Worm (Caenorhabditis elegans) whole organism, L4/young adult: ENCODE data around the gene W01D2.6.
A peak's percentile ranks its signal among the peaks of the same experiment; 100 is the strongest.

Experiments
- W03F9.2 ChIP-seq: fragments of 150-350 bp; optimal IDR thresholded peaks from 2 replicates; lab custom pipeline; 2014; ENCODE audit warnings: missing biosample characterization, missing genetic modification characterization
- dao-5 ChIP-seq: sonication (generic microtip); optimal IDR thresholded peaks from 2 replicates; lab custom pipeline; 2016; ENCODE audit warnings: missing genotype, missing genetic modification characterization, moderate library complexity, missing compliant biosample characterization
- him-1 ChIP-seq: sonication (generic microtip); optimal IDR thresholded peaks from 2 replicates; lab custom pipeline; 2016; ENCODE audit warnings: missing genotype, missing genetic modification reagents, missing genetic modification characterization, missing compliant biosample characterization

The W01D2.6 gene

DNA sequence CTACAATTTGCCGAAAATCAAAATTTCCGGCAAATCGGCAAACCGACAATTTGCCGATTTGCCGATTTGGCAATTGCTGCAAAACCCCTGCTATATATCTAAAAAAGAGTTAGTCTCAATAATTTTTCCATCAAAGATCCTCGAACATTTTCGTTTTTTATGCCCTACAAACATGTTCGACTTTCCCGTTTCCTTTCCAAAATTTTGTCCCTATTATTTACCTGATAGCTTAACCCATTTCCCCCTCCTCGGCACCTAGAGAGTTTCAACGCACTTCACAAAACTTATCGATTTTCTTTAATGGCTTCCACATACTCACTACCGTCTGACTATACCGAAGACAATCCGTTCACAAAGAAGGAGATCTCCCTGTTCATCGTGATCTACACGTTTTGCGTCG is at the start of gene W01D2.6:
W01D2.6 (plus strand) TSS at position 301 of the 400 bp plus-strand sequence.
- no peak for TF ChIP-seq him-1 (tag; lab: Kevin White, UChicago)

DNA sequence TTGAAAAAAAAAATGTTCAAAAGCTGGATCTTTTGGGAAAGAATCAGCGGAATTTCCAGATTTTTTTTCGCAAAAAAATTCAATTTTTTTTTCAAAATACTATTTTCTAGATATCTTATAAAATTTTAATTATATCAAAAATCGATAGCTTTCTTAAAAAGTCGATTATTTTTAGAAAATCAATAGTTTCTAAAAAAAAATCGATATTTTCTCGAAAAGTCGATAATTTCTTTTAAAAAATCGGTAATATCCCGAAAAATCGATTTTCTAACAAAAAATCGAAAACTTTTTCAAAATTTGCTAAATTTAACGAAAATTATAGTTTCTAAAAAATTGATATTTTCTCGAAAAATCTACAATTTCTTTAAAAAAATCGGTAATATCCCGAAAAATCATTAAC is 40.0 kb upstream of the W01D2.6 start:
- TF ChIP-seq him-1 (tag; lab: Kevin White, UChicago) (no peak), dao-5 (tag; lab: Kevin White, UChicago) (no peak), W03F9.2 (tag; lab: Kevin White, UChicago) (no peak)

DNA sequence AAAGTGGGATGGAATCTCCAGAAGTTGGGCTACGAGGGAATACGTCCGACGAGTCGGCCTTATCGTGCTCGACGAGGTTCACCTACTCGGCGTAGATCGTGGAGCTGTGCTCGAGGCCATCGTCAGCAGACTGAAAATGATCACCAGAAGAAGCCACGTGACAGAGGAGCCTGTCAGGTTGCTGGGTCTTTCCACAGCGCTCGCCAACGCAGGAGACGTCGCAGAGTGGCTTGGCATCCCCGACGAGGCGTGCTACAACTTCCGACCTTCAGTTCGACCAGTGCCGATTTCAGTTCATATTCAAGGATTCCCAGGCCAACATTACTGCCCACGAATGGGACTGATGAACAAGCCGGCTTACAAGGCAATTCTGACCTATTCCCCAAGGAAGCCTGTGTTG is 37.7 kb upstream of the W01D2.6 start:
- TF ChIP-seq him-1 (tag; lab: Kevin White, UChicago) (no peak), dao-5 (tag; lab: Kevin White, UChicago) (no peak), W03F9.2 (tag; lab: Kevin White, UChicago) (no peak)

DNA sequence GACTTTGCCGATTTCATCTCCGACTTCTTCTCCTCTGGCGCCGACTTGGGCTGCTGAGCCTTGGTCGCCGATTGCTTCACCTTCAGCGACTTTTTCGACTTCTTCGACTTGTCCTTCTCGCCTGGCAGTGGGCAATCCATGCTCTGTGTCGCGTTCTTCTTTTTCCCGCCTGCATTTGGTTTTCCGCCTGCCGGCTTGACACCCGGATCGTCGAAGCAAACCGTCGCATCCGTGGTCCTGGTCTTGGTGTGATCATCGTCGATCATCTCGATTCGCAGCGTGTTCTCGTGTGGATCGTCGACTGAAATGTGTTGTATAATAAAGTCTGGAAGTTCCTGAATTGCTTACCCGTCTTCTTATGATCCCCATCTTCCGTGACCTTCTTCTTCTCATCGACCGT is 36.7 kb upstream of the W01D2.6 start:
- TF ChIP-seq dao-5 (tag; lab: Kevin White, UChicago) (no peak), him-1 (tag; lab: Kevin White, UChicago) (no peak)

DNA sequence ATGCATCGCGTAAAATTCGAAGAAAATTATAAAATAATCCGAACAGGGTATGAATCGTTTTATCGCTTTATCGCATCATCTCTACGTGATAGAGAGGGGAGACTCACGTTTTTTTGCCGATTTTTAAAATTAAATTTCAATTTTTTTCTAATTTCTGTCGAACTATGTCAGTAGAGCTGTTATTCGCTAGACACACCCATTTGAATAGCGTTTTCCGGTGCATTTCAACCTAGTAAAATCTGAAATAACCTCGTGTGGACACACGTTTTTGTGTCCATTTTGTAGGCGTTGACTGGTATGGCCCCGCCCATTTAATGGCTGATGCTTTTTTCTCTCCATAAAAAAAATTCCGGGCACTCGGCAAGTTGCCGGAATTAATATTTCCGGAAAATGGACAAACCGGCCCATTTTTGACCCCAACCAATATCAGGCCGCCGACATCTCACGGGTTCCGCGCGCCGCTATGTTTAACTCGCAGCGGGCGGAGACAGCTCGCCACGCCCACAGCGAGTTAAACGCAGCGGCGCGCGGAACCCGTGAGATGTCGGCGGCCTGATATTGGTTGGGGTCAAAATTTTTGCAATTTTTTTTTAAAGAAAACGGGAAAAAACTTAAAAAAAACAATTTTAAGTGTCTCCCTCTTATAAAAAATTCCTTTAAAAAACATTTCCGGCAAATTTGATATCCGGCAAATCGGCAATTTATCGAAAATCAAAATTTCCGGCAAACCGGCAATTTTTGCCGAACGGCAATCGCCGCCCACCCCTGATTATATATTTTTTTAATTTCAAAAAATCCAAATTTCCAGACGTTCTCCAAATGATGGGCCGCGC is 35.6 kb upstream of the W01D2.6 start, which contains the start of gene Y54E2A.7:
Y54E2A.7 (minus strand) TSS at position 51 of the 833 bp plus-strand sequence.
- TF ChIP-seq him-1 (tag; lab: Kevin White, UChicago) (no peak), dao-5 (tag; lab: Kevin White, UChicago) (no peak)

DNA sequence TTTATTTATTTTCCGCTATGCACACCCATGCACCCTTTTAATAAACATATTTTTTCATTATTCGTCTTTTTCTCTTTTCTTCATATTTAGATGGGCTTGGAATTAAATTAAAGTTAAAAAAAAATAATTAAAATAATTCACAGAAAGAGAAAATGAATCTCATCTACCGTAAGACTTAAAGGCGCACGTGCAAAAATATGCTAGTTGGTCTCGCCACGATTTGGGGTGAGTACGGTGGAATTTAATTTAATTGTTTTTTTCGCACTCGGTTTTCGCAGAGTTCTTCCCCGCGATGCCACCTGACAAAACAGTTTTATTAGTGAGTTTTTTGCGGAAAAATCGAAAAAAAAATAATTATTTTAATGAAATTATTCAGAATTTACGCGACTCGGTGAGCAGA is 30.7 kb upstream of the W01D2.6 start, which contains the start of gene Y54E2A.8:
Y54E2A.8 (plus strand) TSS at position 254 of the 400 bp plus-strand sequence.
- TF ChIP-seq dao-5 (tag; lab: Kevin White, UChicago), result no peak
- TF ChIP-seq W03F9.2 (tag; lab: Kevin White, UChicago), result no peak
- no peak for TF ChIP-seq him-1 (tag; lab: Kevin White, UChicago)

DNA sequence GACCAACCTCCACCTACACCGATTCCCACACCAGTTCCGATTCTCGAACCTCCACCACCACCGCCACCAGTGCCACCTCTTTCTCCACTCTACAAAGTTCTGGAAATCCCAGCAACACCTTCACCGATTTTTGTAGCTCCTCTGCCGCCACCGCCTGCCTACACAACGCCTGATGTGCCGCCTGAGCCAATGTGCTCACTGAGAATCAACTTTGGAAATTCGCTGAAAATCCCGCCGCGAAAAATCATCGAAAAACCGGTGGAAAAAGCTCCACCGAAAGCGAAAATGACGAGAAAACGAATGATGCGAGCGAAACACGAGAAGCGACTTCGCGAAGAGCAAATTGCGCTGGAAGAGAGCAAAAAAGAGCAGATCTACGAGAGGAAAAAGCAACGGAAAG is 28.9 kb upstream of the W01D2.6 start:
- no peak for TF ChIP-seq W03F9.2 (tag; lab: Kevin White, UChicago)
- no peak for TF ChIP-seq him-1 (tag; lab: Kevin White, UChicago)
- TF ChIP-seq dao-5 (tag; lab: Kevin White, UChicago), result no peak

DNA sequence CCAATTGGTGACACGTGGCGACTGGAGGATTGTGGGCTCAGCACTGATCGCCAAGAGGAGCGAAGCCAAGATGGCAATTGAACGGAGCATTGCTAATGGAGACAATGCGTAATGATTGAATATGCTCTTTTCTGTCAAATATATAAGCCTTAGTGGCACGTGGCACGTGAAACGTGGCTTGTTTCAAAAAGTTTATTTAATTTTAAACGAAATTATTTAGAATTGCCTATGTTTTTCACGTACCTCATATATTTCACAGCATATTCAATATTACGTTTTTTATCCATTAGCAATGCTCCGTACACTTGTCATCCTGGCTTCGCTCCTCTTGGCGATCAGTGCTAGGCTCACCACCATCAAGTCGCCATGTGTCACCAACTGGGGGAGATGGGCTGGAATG is 22.9 kb upstream of the W01D2.6 start, which contains the start of gene Y54E2A.9:
Y54E2A.9 (minus strand) TSS at position 101 of the 400 bp plus-strand sequence.
- TF ChIP-seq W03F9.2 (tag; lab: Kevin White, UChicago) (no peak), dao-5 (tag; lab: Kevin White, UChicago) (no peak), him-1 (tag; lab: Kevin White, UChicago) (no peak)

DNA sequence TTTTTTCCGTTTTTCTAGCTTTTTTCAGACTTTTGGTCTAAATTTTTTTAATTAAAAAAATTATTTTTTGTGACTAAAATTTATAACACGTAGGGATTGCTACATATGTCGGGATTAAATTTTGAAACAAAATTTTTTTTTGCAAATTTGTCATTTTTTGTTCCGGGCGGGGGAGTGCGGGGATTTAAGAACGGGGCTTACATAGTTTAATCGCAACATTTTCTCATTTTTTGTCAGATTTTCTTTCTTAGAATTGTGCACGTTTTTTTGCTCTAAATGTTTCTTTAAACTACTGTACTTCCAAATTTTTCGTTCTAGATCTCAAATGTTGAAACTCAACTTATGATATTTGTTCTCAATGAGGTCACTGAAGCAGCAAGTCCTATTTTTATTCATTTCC is 18.0 kb upstream of the W01D2.6 start, which contains the start of gene Y54E2A.10:
Y54E2A.10 (plus strand) TSS at position 301 of the 400 bp plus-strand sequence.
- no peak for TF ChIP-seq dao-5 (tag; lab: Kevin White, UChicago)
- TF ChIP-seq him-1 (tag; lab: Kevin White, UChicago), result no peak
- no peak for TF ChIP-seq W03F9.2 (tag; lab: Kevin White, UChicago)

DNA sequence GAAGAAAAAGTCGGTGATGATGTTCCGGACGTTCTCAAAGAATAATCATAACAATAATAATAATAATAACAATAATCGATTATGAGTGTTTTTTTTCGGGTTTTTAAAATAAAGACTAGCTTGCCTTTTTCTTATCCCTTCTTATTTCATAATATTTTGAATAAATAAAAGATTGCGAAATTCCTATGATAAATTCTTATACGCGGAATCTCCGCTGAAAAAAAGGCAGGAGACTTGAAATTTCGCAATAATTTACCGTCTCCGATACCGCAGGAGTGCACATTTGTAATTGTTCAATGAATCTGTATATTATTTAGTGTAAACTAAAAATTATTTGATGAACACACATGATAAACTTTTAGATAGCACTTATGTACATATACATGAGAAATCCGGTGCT is 16.3 kb upstream of the W01D2.6 start:
- TF ChIP-seq dao-5 (tag; lab: Kevin White, UChicago) (no peak), W03F9.2 (tag; lab: Kevin White, UChicago) (no peak), him-1 (tag; lab: Kevin White, UChicago) (no peak)

DNA sequence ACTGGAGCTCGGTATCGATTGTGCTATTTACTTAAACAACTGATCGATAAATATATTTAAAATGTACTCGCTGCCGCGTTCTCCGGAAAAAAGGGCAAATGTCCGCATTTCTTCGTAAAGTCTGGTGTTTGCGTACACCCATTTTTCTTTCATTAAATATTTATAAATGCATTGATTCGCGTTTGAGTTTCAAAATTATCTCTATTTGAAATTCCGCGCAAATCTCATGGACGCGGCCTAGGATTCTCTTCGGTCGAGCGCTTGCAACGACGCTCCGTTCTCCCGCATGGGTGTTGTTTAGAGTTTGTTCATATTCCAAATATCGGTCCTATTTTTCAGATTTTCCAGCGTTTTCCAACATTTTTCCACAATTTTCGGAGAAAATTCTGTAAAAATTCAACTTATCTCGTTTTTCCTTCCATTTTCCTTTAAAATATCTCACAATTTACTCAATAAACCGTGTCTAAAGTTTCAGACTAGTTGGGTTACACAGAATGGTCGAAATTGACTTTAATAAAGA is 13.8 kb upstream of the W01D2.6 start, which contains the start of gene eif-3.B:
eif-3.B (plus strand) TSS at position 470 of the 520 bp plus-strand sequence.
- TF ChIP-seq W03F9.2 (tag; lab: Kevin White, UChicago) (peak; percentile 83), dao-5 (tag; lab: Kevin White, UChicago) (no peak), him-1 (tag; lab: Kevin White, UChicago) (peak; percentile 42)

DNA sequence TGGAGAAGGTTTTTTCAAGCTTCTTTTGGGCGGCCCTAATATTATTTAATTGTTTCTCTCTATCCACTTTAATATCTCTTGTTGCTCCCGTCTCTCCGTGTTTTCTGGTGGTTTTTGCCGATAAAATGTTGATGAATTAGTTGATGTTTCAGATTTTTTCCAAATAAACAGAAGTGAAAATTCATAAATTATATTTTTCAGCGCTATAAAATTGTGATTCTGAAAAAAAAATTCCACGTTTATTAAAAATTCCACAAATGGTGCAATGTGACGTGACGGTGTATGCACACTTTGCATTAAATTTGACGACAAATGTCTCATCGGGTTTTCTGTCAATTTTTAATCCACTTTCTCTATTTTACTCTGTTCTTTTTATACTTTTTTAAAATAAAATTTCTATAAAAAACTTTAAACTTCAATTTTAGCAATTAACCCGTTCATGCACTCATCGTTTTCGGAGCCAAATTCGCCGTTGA is 10.7 kb upstream of the W01D2.6 start, which contains the start of gene tbc-20:
tbc-20 (plus strand) TSS at position 426 of the 476 bp plus-strand sequence.
- TF ChIP-seq W03F9.2 (tag; lab: Kevin White, UChicago), result peak; percentile 37
- TF ChIP-seq dao-5 (tag; lab: Kevin White, UChicago), result no peak

DNA sequence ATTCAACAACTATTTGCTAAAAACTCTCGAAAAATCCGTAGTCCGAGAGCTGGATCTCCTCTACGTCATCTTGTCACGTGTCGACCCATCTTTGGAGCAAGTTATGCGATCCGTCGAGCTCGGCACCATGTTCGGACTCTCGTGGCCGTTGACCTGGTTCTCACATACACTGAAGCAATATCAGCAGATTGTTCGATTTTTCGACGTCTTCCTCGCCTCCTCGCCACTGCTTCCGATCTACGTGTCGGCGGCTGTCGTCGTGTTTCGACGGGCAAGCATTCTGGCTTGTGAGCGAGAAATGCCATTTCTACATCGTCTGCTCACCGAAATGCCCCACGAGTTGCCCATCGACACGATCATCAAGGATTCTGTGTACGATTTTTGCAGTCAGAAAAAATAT is 9.4 kb upstream of the W01D2.6 start:
- TF ChIP-seq W03F9.2 (tag; lab: Kevin White, UChicago) (no peak), dao-5 (tag; lab: Kevin White, UChicago) (no peak), him-1 (tag; lab: Kevin White, UChicago) (no peak)
